Worm (Caenorhabditis elegans): ENCODE results near the gene F56D6.22.
"Not testable (repeated sequence)": the region's sequence is repeated elsewhere in the genome, so short reads cannot be mapped to it uniquely, and the experiment has no call there.

Gene F56D6.22

ce11 chrIV:3912598-3912997, 5.2 kb upstream of the F56D6.22 start, which contains the start of gene F56D6.20:
F56D6.20 (plus strand) TSS chrIV:3912898.
- no peak for TF ChIP-seq daf-12 (tag; optimal IDR thresholded peaks at IDR 0.05)

ce11 chrIV:3911848-3912247, 4.4 kb upstream of the F56D6.22 start, which contains the start of gene F56D6.18:
F56D6.18 (minus strand) TSS chrIV:3911948.
- not testable (repeated sequence) for TF ChIP-seq lin-15B, nhr-28, hmg-11 (tag; optimal IDR thresholded peaks at IDR 0.05)

- TF ChIP-seq pha-4 (tag; optimal IDR thresholded peaks at IDR 0.05) (no peak), unc-62 (GFP tag; optimal IDR thresholded peaks at IDR 0.05) (no peak), nhr-237 (tag; optimal IDR thresholded peaks at IDR 0.05) (no peak), sea-2 (GFP tag; optimal IDR thresholded peaks at IDR 0.05) (no peak), fkh-10 (GFP tag; optimal IDR thresholded peaks at IDR 0.05) (no peak), ceh-82 (tag; optimal IDR thresholded peaks at IDR 0.05) (no peak)
These were observed 1.7 kb upstream of the F56D6.22 start, which contains the start of gene F56D6.13 for ce11 chrIV:3909114-3909513. F56D6.13 (plus strand) TSS chrIV:3909414.

- TF ChIP-seq fos-1 (tag; optimal IDR thresholded peaks at IDR 0.05) (no peak), elt-3 (tag; optimal IDR thresholded peaks at IDR 0.05) (no peak), ceh-16 (tag; optimal IDR thresholded peaks at IDR 0.05) (no peak), tbx-2 (tag; optimal IDR thresholded peaks at IDR 0.05) (no peak), sea-2 (GFP tag; optimal IDR thresholded peaks at IDR 0.05) (no peak), ceh-28 (tag; optimal IDR thresholded peaks at IDR 0.05) (no peak), mdl-1 (tag; optimal IDR thresholded peaks at IDR 0.05) (no peak), nhr-77 (tag; optimal IDR thresholded peaks at IDR 0.05) (no peak), snpc-4 (tag; optimal IDR thresholded peaks at IDR 0.05) (no peak), ztf-4 (tag; optimal IDR thresholded peaks at IDR 0.05) (no peak), hmg-11 (tag; optimal IDR thresholded peaks at IDR 0.05) (no peak), pqm-1 (tag; optimal IDR thresholded peaks at IDR 0.05) (no peak), fkh-10 (GFP tag; optimal IDR thresholded peaks at IDR 0.05) (no peak)
These were observed 1.0 kb downstream of the F56D6.22 start, which contains the start of gene F56D6.11 for ce11 chrIV:3906393-3906792. F56D6.11 (minus strand) TSS chrIV:3906493.

- TF ChIP-seq mml-1 (tag; optimal IDR thresholded peaks at IDR 0.05): no peak
- TF ChIP-seq elt-2 (tag; optimal IDR thresholded peaks at IDR 0.05): no peak
- no peak for TF ChIP-seq mdl-1 (tag; optimal IDR thresholded peaks at IDR 0.05)
- TF ChIP-seq sea-2 (GFP tag; optimal IDR thresholded peaks at IDR 0.05): no peak
- TF ChIP-seq egl-27 (tag; optimal IDR thresholded peaks at IDR 0.05): no peak
- TF ChIP-seq nhr-23 (tag; optimal IDR thresholded peaks at IDR 0.05): no peak
- TF ChIP-seq ztf-11 (tag; optimal IDR thresholded peaks at IDR 0.05): no peak
- no peak for TF ChIP-seq pha-4 (tag; optimal IDR thresholded peaks at IDR 0.05)
These were observed 2.8 kb downstream of the F56D6.22 start, which contains the start of gene F56D6.21 for ce11 chrIV:3904620-3905019. F56D6.21 (plus strand) TSS chrIV:3904920.

- TF ChIP-seq egl-5 (tag; optimal IDR thresholded peaks at IDR 0.05) (no peak), skn-1 (tag; optimal IDR thresholded peaks at IDR 0.05) (no peak), ztf-11 (tag; optimal IDR thresholded peaks at IDR 0.05) (no peak), ceh-82 (tag; optimal IDR thresholded peaks at IDR 0.05) (no peak), aly-2 (tag; optimal IDR thresholded peaks at IDR 0.05) (no peak), nhr-76 (tag; optimal IDR thresholded peaks at IDR 0.05) (no peak), nhr-11 (tag; optimal IDR thresholded peaks at IDR 0.05) (no peak), ama-1 (optimal IDR thresholded peaks at IDR 0.05) (no peak), nhr-43 (tag; optimal IDR thresholded peaks at IDR 0.05; ENCODE audit: poor library complexity, severe bottlenecking) (no peak)
These were observed 4.5 kb downstream of the F56D6.22 start, which contains the start of gene F56D6.6 for ce11 chrIV:3902955-3903354. F56D6.6 (plus strand) TSS chrIV:3903255.
